Worm (Caenorhabditis elegans): ENCODE data around the gene ifd-2.

ifd-2 gene

DNA sequence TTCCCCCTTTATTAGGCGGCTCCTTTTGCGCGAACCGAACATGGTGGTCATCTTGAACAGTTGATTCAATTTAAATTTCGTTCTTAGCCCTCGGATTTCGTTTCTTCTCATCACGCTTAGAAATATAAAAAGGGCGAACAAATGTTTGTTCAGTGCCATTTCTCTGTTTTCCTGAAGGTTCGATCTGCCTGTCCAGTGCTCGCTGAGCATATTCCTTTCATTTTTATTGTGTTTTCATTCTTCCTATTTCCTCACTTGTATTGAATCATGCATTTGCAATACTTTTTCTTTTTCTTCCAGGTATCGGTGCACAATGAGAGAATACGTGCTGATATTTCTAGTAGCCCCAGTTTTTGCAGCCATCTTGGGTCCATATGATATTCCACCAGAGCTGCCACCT, 38.3 kb downstream of the ifd-2 start, which contains the start of gene nas-15:
Gene nas-15, plus strand, starts transcription at position 301 of the 400 bp plus-strand sequence.
- TF ChIP-seq unc-3 (GFP tag; conservative IDR thresholded peaks at IDR 0.05), result no peak
- TF ChIP-seq unc-3 (tag; optimal IDR thresholded peaks at IDR 0.05), result no peak
- no peak for TF ChIP-seq ets-4 (tag; optimal IDR thresholded peaks at IDR 0.05)
- TF ChIP-seq ceh-22 (tag; optimal IDR thresholded peaks at IDR 0.05), result no peak
- TF ChIP-seq ceh-45 (GFP tag; IDR thresholded peaks at IDR 0.05), result no peak
- no peak for TF ChIP-seq odd-2 (tag; optimal IDR thresholded peaks at IDR 0.05)
- TF ChIP-seq ref-2 (tag; optimal IDR thresholded peaks at IDR 0.05), result no peak
- TF ChIP-seq hlh-30 (tag; optimal IDR thresholded peaks at IDR 0.05; ENCODE audit: insufficient read depth), result no peak
- TF ChIP-seq pat-9 (tag; optimal IDR thresholded peaks at IDR 0.05), result no peak
- TF ChIP-seq ceh-9 (tag; optimal IDR thresholded peaks at IDR 0.05), result no peak
- no peak for TF ChIP-seq ttx-3 (tag; optimal IDR thresholded peaks at IDR 0.05)
- TF ChIP-seq tbx-2 (tag; optimal IDR thresholded peaks at IDR 0.05), result no peak
- TF ChIP-seq nhr-11 (tag; optimal IDR thresholded peaks at IDR 0.05), result no peak
- no peak for TF ChIP-seq fkh-10 (GFP tag; optimal IDR thresholded peaks at IDR 0.05)
- no peak for TF ChIP-seq elt-2 (tag; optimal IDR thresholded peaks at IDR 0.05)
- TF ChIP-seq rnt-1 (tag; optimal IDR thresholded peaks at IDR 0.05), result no peak
- TF ChIP-seq unc-42 (tag; optimal IDR thresholded peaks at IDR 0.05), result no peak

ce11 chrX:772184-772583, 43.5 kb downstream of the ifd-2 start, which contains the start of gene T04G9.4:
TSS of gene T04G9.4 (plus strand) at chrX:772476.
- no peak for TF ChIP-seq tbx-7 (tag; optimal IDR thresholded peaks at IDR 0.05)
- no peak for TF ChIP-seq madf-2 (tag; optimal IDR thresholded peaks at IDR 0.05)
- no peak for TF ChIP-seq ceh-9 (tag; optimal IDR thresholded peaks at IDR 0.05)
- no peak for TF ChIP-seq ceh-31 (tag; optimal IDR thresholded peaks at IDR 0.05)
- no peak for TF ChIP-seq F13H6.1 (tag; optimal IDR thresholded peaks at IDR 0.05)
- no peak for TF ChIP-seq hlh-13 (GFP tag; optimal IDR thresholded peaks at IDR 0.05)
- no peak for TF ChIP-seq ceh-14 (tag; optimal IDR thresholded peaks at IDR 0.05)
- no peak for TF ChIP-seq elt-2 (tag; optimal IDR thresholded peaks at IDR 0.05)
- TF ChIP-seq nhr-232 (tag; optimal IDR thresholded peaks at IDR 0.05), result no peak
- no peak for TF ChIP-seq rnt-1 (tag; optimal IDR thresholded peaks at IDR 0.05)
- TF ChIP-seq C38D4.7 (GFP tag; optimal IDR thresholded peaks at IDR 0.05), result no peak
- no peak for TF ChIP-seq ama-1 (optimal IDR thresholded peaks at IDR 0.05)
- no peak for TF ChIP-seq sdc-2 (tag; optimal IDR thresholded peaks at IDR 0.05)
- no peak for TF ChIP-seq ceh-45 (GFP tag; IDR thresholded peaks at IDR 0.05)
- no peak for TF ChIP-seq C08G9.2 (tag; optimal IDR thresholded peaks at IDR 0.05)
- no peak for TF ChIP-seq dmd-4 (tag; optimal IDR thresholded peaks at IDR 0.05; ENCODE audit: borderline replicate concordance)
- TF ChIP-seq hlh-8 (tag; optimal IDR thresholded peaks at IDR 0.05), result no peak
- no peak for TF ChIP-seq ceh-30 (tag; optimal IDR thresholded peaks at IDR 0.05)

- no peak for TF ChIP-seq syd-9 (tag; optimal IDR thresholded peaks at IDR 0.05)
These were observed 45.2 kb downstream of the ifd-2 start, which contains the start of gene T04G9.7 for ce11 chrX:770537-770936. TSS of gene T04G9.7 (plus strand) at chrX:770837.

- TF ChIP-seq zip-5 (tag; optimal IDR thresholded peaks at IDR 0.05), result no peak
- no peak for TF ChIP-seq ceh-19 (GFP tag; optimal IDR thresholded peaks at IDR 0.05)
- no peak for TF ChIP-seq fkh-6 (tag; optimal IDR thresholded peaks at IDR 0.05)
- no peak for TF ChIP-seq Y22D7AL.16 (tag; optimal IDR thresholded peaks at IDR 0.05)
- no peak for TF ChIP-seq elt-2 (tag; optimal IDR thresholded peaks at IDR 0.05)
- TF ChIP-seq ceh-48 (tag; optimal IDR thresholded peaks at IDR 0.05), result no peak
These were observed 46.2 kb downstream of the ifd-2 start for ce11 chrX:769550-769949.
